Worm (Caenorhabditis elegans) whole organism, late embryonic: Measurements from ENCODE around the gene atg-2.

ENCODE experiments used
- F13H6.1 ChIP-seq: sonication (generic microtip); optimal IDR thresholded peaks from 2 replicates; lab custom pipeline; 2016; ENCODE audit warnings: missing genetic modification characterization, missing compliant biosample characterization
- K02D7.2 ChIP-seq: sonication (generic microtip); optimal IDR thresholded peaks from 2 replicates; lab custom pipeline; 2017; ENCODE audit warnings: mild to moderate bottlenecking, missing genetic modification characterization, missing compliant biosample characterization
- K09A11.1 ChIP-seq: sonication (generic microtip); optimal IDR thresholded peaks from 2 replicates; lab custom pipeline; 2017; ENCODE audit warnings: antibody characterized with exemption, mild to moderate bottlenecking, missing genetic modification characterization, missing compliant biosample characterization; ENCODE audit not compliant: insufficient read depth
- T23F11.4 ChIP-seq: fragments of 200-800 bp; sonication (Bioruptor generic); optimal IDR thresholded peaks from 2 replicates; lab custom pipeline; 2018; ENCODE audit warnings: mild to moderate bottlenecking, missing genetic modification characterization, missing compliant biosample characterization
- ceh-18 ChIP-seq: sonication (generic microtip); optimal IDR thresholded peaks from 2 replicates; lab custom pipeline; 2016; ENCODE audit warnings: missing genetic modification characterization, missing compliant biosample characterization
- ceh-2 ChIP-seq: sonication (generic microtip); optimal IDR thresholded peaks from 2 replicates; lab custom pipeline; 2016; ENCODE audit warnings: missing genotype, missing genetic modification characterization, missing compliant biosample characterization
- ceh-24 ChIP-seq: sonication (generic microtip); optimal IDR thresholded peaks from 2 replicates; lab custom pipeline; 2016; ENCODE audit warnings: mild to moderate bottlenecking, missing genetic modification characterization, missing compliant biosample characterization
- ceh-30 ChIP-seq: fragments of 150-350 bp; optimal IDR thresholded peaks from 2 replicates; lab custom pipeline; 2014; ENCODE audit warnings: missing biosample characterization, missing genetic modification characterization
- ceh-31 ChIP-seq: sonication (generic microtip); optimal IDR thresholded peaks from 2 replicates; lab custom pipeline; 2016; ENCODE audit warnings: missing genetic modification characterization, missing compliant biosample characterization
- ceh-48 ChIP-seq: sonication (generic microtip); optimal IDR thresholded peaks from 2 replicates; lab custom pipeline; 2016; ENCODE audit warnings: missing genetic modification characterization, inconsistent platforms, missing compliant biosample characterization
- ceh-6 ChIP-seq: fragments of 200-800 bp; sonication (Bioruptor generic); optimal IDR thresholded peaks from 2 replicates; lab custom pipeline; 2018; ENCODE audit warnings: mild to moderate bottlenecking, missing genetic modification characterization, missing compliant biosample characterization
- ceh-9 ChIP-seq: sonication (generic microtip); optimal IDR thresholded peaks from 2 replicates; lab custom pipeline; 2016; ENCODE audit warnings: mild to moderate bottlenecking, missing genetic modification characterization, inconsistent platforms, missing compliant biosample characterization
- che-1 ChIP-seq: sonication (generic microtip); optimal IDR thresholded peaks from 2 replicates; lab custom pipeline; 2016; ENCODE audit warnings: mild to moderate bottlenecking, missing genetic modification characterization, missing compliant biosample characterization
- elt-2 ChIP-seq: sonication (generic microtip); optimal IDR thresholded peaks from 2 replicates; lab custom pipeline; 2016; ENCODE audit warnings: missing genetic modification reagents, missing genetic modification characterization, missing compliant biosample characterization
- eyg-1 ChIP-seq: sonication (generic microtip); optimal IDR thresholded peaks from 2 replicates; lab custom pipeline; 2016; ENCODE audit warnings: missing genotype, missing genetic modification characterization, missing compliant biosample characterization
- fax-1 ChIP-seq: sonication (generic microtip); optimal IDR thresholded peaks from 2 replicates; lab custom pipeline; 2016; ENCODE audit warnings: missing genotype, missing genetic modification characterization, missing compliant biosample characterization
- fkh-10 ChIP-seq: fragments of 150-350 bp; optimal IDR thresholded peaks from 2 replicates; lab custom pipeline; 2014; ENCODE audit warnings: missing biosample characterization, missing genetic modification reagents, missing genetic modification characterization
- gmeb-2 ChIP-seq: sonication (generic microtip); optimal IDR thresholded peaks from 2 replicates; lab custom pipeline; 2016; ENCODE audit warnings: missing genetic modification characterization, inconsistent platforms, missing compliant biosample characterization
- hlh-30 ChIP-seq: sonication (generic microtip); optimal IDR thresholded peaks from 2 replicates; lab custom pipeline; 2017; ENCODE audit warnings: antibody characterized with exemption, missing genetic modification characterization, missing compliant biosample characterization; ENCODE audit not compliant: insufficient read depth
- hlh-8 ChIP-seq: sonication (generic microtip); optimal IDR thresholded peaks from 2 replicates; lab custom pipeline; 2016; ENCODE audit warnings: missing genotype, missing genetic modification characterization, missing compliant biosample characterization
- lim-6 ChIP-seq: sonication (generic microtip); optimal IDR thresholded peaks from 2 replicates; lab custom pipeline; 2016; ENCODE audit warnings: missing genetic modification characterization, missing compliant biosample characterization
- lin-11 ChIP-seq: fragments of 200-800 bp; sonication (Bioruptor generic); optimal IDR thresholded peaks from 2 replicates; lab custom pipeline; 2018; ENCODE audit warnings: mild to moderate bottlenecking, missing genetic modification characterization, missing compliant biosample characterization
- mec-3 ChIP-seq: sonication (generic microtip); optimal IDR thresholded peaks from 2 replicates; lab custom pipeline; 2016; ENCODE audit warnings: borderline replicate concordance, missing genetic modification characterization, missing compliant biosample characterization
- nhr-11 ChIP-seq: fragments of 150-350 bp; optimal IDR thresholded peaks from 2 replicates; lab custom pipeline; 2014; ENCODE audit warnings: missing biosample characterization, missing genetic modification characterization
- nhr-232 ChIP-seq: sonication (generic microtip); optimal IDR thresholded peaks from 2 replicates; lab custom pipeline; 2016; ENCODE audit warnings: missing genetic modification characterization, missing compliant biosample characterization
- pat-9 ChIP-seq: fragments of 200-800 bp; sonication (Bioruptor generic); optimal IDR thresholded peaks from 2 replicates; lab custom pipeline; 2018; ENCODE audit warnings: mild to moderate bottlenecking, missing genetic modification characterization, moderate library complexity, missing compliant biosample characterization
- pax-1 ChIP-seq: fragments of 150-350 bp; optimal IDR thresholded peaks from 2 replicates; lab custom pipeline; 2014; ENCODE audit warnings: missing biosample characterization, missing genetic modification characterization
- pha-2 ChIP-seq: sonication (generic microtip); optimal IDR thresholded peaks from 2 replicates; lab custom pipeline; 2017; ENCODE audit warnings: mild to moderate bottlenecking, missing genetic modification characterization, missing compliant biosample characterization
- pha-4 ChIP-seq: fragments of 150-350 bp; optimal IDR thresholded peaks from 2 replicates; lab custom pipeline; 2018; ENCODE audit warnings: missing biosample characterization, missing genetic modification reagents, missing genetic modification characterization
- rnt-1 ChIP-seq: sonication (generic microtip); optimal IDR thresholded peaks from 2 replicates; lab custom pipeline; 2016; ENCODE audit warnings: missing genetic modification characterization, missing compliant biosample characterization
- sdc-2 ChIP-seq: sonication (generic microtip); optimal IDR thresholded peaks from 2 replicates; lab custom pipeline; 2016; ENCODE audit warnings: missing genotype, missing genetic modification characterization, missing compliant biosample characterization
- sox-4 ChIP-seq: sonication (generic microtip); optimal IDR thresholded peaks from 2 replicates; lab custom pipeline; 2017; ENCODE audit warnings: mild to moderate bottlenecking, missing genetic modification characterization, inconsistent platforms, missing compliant biosample characterization
- tbx-2 ChIP-seq: sonication (generic microtip); optimal IDR thresholded peaks from 2 replicates; lab custom pipeline; 2016; ENCODE audit warnings: missing genetic modification characterization, missing compliant biosample characterization
- unc-3 ChIP-seq, 2 experiments: fragments of 200-800 bp in 1 of 2; sonication (Bioruptor generic) in 1 of 2; sonication (generic microtip) in 1 of 2; conservative IDR thresholded peaks in 1 of 2; optimal IDR thresholded peaks in 1 of 2; 2 replicates each; pipeline versions ENCODE4 v1.3.6 to Lab custom; 2016 to 2022; ENCODE audit warnings: missing compliant biosample characterization in 2 of 2, missing genetic modification characterization in 2 of 2, missing genetic modification reagents in 1 of 2
- unc-42 ChIP-seq: sonication (generic microtip); optimal IDR thresholded peaks from 2 replicates; lab custom pipeline; 2016; ENCODE audit warnings: missing genotype, missing genetic modification characterization, missing compliant biosample characterization
- unc-86 ChIP-seq: sonication (generic microtip); optimal IDR thresholded peaks from 2 replicates; lab custom pipeline; 2016; ENCODE audit warnings: missing genetic modification characterization, missing compliant biosample characterization
- zip-5 ChIP-seq: sonication (generic microtip); optimal IDR thresholded peaks from 2 replicates; lab custom pipeline; 2016; ENCODE audit warnings: missing genetic modification characterization, missing compliant biosample characterization
- ztf-16 ChIP-seq: sonication (generic microtip); optimal IDR thresholded peaks from 2 replicates; lab custom pipeline; 2017; ENCODE audit warnings: missing genetic modification characterization, missing compliant biosample characterization

The atg-2 gene

ce11 chrX:6784181-6784580 is 22.4 kb upstream of the atg-2 start, which contains the start of gene bgal-2:
Gene bgal-2 (plus strand): TSS chrX:6784411.
- TF ChIP-seq unc-3 (GFP tag; conservative IDR thresholded peaks at IDR 0.05; lab: Robert Waterston, UW) (no peak), unc-3 (tag; optimal IDR thresholded peaks at IDR 0.05; lab: Kevin White, UChicago) (no peak), mec-3 (tag; lab: Kevin White, UChicago) (no peak), ztf-16 (tag; lab: Kevin White, UChicago) (no peak), pha-4 (tag; lab: Kevin White, UChicago) (no peak), tbx-2 (tag; lab: Kevin White, UChicago) (no peak), elt-2 (tag; lab: Kevin White, UChicago) (no peak), ceh-24 (no peak), T23F11.4 (GFP tag; lab: Kevin White, UChicago) (no peak), pha-2 (no peak), K02D7.2 (no peak), ceh-2 (tag; lab: Kevin White, UChicago) (no peak), ceh-9 (no peak), nhr-232 (tag; lab: Kevin White, UChicago) (no peak), sox-4 (tag; lab: Kevin White, UChicago) (no peak)

- TF ChIP-seq lim-6 (tag; lab: Kevin White, UChicago) = no peak
- no peak for TF ChIP-seq tbx-2 (tag; lab: Kevin White, UChicago)
- TF ChIP-seq K09A11.1 (tag; lab: Kevin White, UChicago) = no peak
- no peak for TF ChIP-seq ceh-9
- TF ChIP-seq nhr-11 (tag; lab: Kevin White, UChicago) = no peak
- TF ChIP-seq che-1 (tag; lab: Kevin White, UChicago) = no peak
- TF ChIP-seq pax-1 (tag; lab: Kevin White, UChicago) = no peak
- TF ChIP-seq pat-9 (tag; lab: Kevin White, UChicago) = no peak
- TF ChIP-seq elt-2 (tag; lab: Kevin White, UChicago) = peak; percentile 15
- TF ChIP-seq sdc-2 (tag; lab: Kevin White, UChicago) = no peak
- peak; percentile 18 for TF ChIP-seq hlh-30 (tag; lab: Kevin White, UChicago)
- TF ChIP-seq ceh-30 (tag; lab: Kevin White, UChicago) = no peak
- TF ChIP-seq zip-5 (tag; lab: Kevin White, UChicago) = no peak
Measured at ce11 chrX:6788965-6789573, 17.5 kb upstream of the atg-2 start, which contains the start of gene sgca-1. Gene sgca-1 (minus strand): TSS chrX:6789548.

ce11 chrX:6790457-6790856 is 16.1 kb upstream of the atg-2 start:
- TF ChIP-seq ceh-6 (GFP tag; lab: Kevin White, UChicago) = no peak
- TF ChIP-seq pax-1 (tag; lab: Kevin White, UChicago) = no peak
- no peak for TF ChIP-seq unc-42 (tag; lab: Kevin White, UChicago)
- TF ChIP-seq ceh-18 (tag; lab: Kevin White, UChicago) = no peak
- TF ChIP-seq, all 69 proteins: peak for 0

ce11 chrX:6790986-6791385 is 15.6 kb upstream of the atg-2 start, which contains the start of gene asp-3:
Gene asp-3 (plus strand): TSS chrX:6791064.
- TF ChIP-seq eyg-1 (tag; lab: Kevin White, UChicago) (no peak), elt-2 (tag; lab: Kevin White, UChicago) (peak; percentile 34)

- TF ChIP-seq gmeb-2 (tag; lab: Kevin White, UChicago) (no peak), hlh-30 (tag; lab: Kevin White, UChicago) (no peak), lin-11 (tag; lab: Kevin White, UChicago) (no peak), ceh-6 (GFP tag; lab: Kevin White, UChicago) (no peak), unc-86 (tag; lab: Kevin White, UChicago) (no peak), ceh-30 (tag; lab: Kevin White, UChicago) (no peak), ceh-31 (tag; lab: Kevin White, UChicago) (no peak), fkh-10 (GFP tag; lab: Kevin White, UChicago) (no peak), hlh-8 (tag; lab: Kevin White, UChicago) (no peak), fax-1 (tag; lab: Kevin White, UChicago) (no peak), ceh-48 (no peak), F13H6.1 (tag; lab: Kevin White, UChicago) (no peak), rnt-1 (tag; lab: Kevin White, UChicago) (no peak)
- TF ChIP-seq, all 69 proteins: peak for 0
Measured at ce11 chrX:6792281-6793003, 14.1 kb upstream of the atg-2 start.
